Worm (Caenorhabditis elegans) whole organism, mixed stage, embryonic: Measurements from ENCODE around the gene cup-14.

ENCODE experiments used
- M03D4.4 ChIP-seq: sonication (generic microtip); optimal IDR thresholded peaks from 2 replicates; lab custom pipeline; 2017; ENCODE audit warnings: mild to moderate bottlenecking, missing genetic modification characterization, missing compliant biosample characterization
- bed-3 ChIP-seq: fragments of 200-800 bp; sonication (Bioruptor generic); optimal IDR thresholded peaks from 3 replicates; lab custom pipeline; 2018; ENCODE audit warnings: mild to moderate bottlenecking, missing genetic modification characterization, moderate library complexity, missing compliant biosample characterization
- blmp-1 ChIP-seq: fragments of 150-350 bp; optimal IDR thresholded peaks from 2 replicates; lab custom pipeline; 2014; ENCODE audit warnings: missing biosample characterization, missing genetic modification characterization
- ceh-39 ChIP-seq: fragments of 150-350 bp; optimal IDR thresholded peaks from 2 replicates; lab custom pipeline; 2014; ENCODE audit warnings: missing biosample characterization, missing genetic modification characterization
- ceh-43 ChIP-seq: fragments of 200-800 bp; sonication (Bioruptor generic); optimal IDR thresholded peaks from 2 replicates; lab custom pipeline; 2018; ENCODE audit warnings: mild to moderate bottlenecking, missing genetic modification characterization, moderate library complexity, missing compliant biosample characterization
- ceh-83 ChIP-seq: fragments of 200-800 bp; sonication (Bioruptor generic); optimal IDR thresholded peaks from 2 replicates; lab custom pipeline; 2018; ENCODE audit warnings: mild to moderate bottlenecking, missing genetic modification characterization, missing compliant biosample characterization
- ces-1 ChIP-seq: fragments of 150-350 bp; optimal IDR thresholded peaks from 2 replicates; lab custom pipeline; 2014; ENCODE audit warnings: missing biosample characterization, missing genetic modification reagents, missing genetic modification characterization
- cnd-1 ChIP-seq: fragments of 200-800 bp; sonication (Bioruptor generic); optimal IDR thresholded peaks from 2 replicates; lab custom pipeline; 2018; ENCODE audit warnings: mild to moderate bottlenecking, missing genetic modification characterization, missing compliant biosample characterization
- drap-1 ChIP-seq: fragments of 200-800 bp; sonication (Bioruptor generic); optimal IDR thresholded peaks from 3 replicates; lab custom pipeline; 2018; ENCODE audit warnings: mild to moderate bottlenecking, missing genetic modification characterization, missing compliant biosample characterization
- elt-1 ChIP-seq: sonication (generic microtip); optimal IDR thresholded peaks from 2 replicates; lab custom pipeline; 2017; ENCODE audit warnings: missing genetic modification characterization, mild to moderate bottlenecking, missing compliant biosample characterization, antibody characterized with exemption, moderate library complexity, borderline replicate concordance; ENCODE audit not compliant: insufficient read depth
- elt-3 ChIP-seq: fragments of 150-350 bp; optimal IDR thresholded peaks from 2 replicates; lab custom pipeline; 2014; ENCODE audit warnings: missing biosample characterization, missing genetic modification characterization
- flh-1 ChIP-seq: fragments of 200-800 bp; sonication (Bioruptor generic); optimal IDR thresholded peaks from 2 replicates; lab custom pipeline; 2018; ENCODE audit warnings: mild to moderate bottlenecking, missing genetic modification characterization, moderate library complexity, missing compliant biosample characterization
- ham-2 ChIP-seq: fragments of 200-800 bp; sonication (Bioruptor generic); optimal IDR thresholded peaks from 2 replicates; lab custom pipeline; 2018; ENCODE audit warnings: mild to moderate bottlenecking, missing genetic modification characterization, missing compliant biosample characterization
- hlh-1 ChIP-seq: fragments of 150-350 bp; optimal IDR thresholded peaks from 2 replicates; lab custom pipeline; 2014; ENCODE audit warnings: missing biosample characterization, missing genetic modification reagents, missing genetic modification characterization
- lin-13 ChIP-seq: fragments of 150-350 bp; optimal IDR thresholded peaks from 2 replicates; lab custom pipeline; 2014; ENCODE audit warnings: missing biosample characterization, missing genetic modification characterization
- lin-32 ChIP-seq: fragments of 200-800 bp; sonication (Bioruptor generic); optimal IDR thresholded peaks from 2 replicates; lab custom pipeline; 2018; ENCODE audit warnings: mild to moderate bottlenecking, missing genetic modification characterization, missing compliant biosample characterization
- lsy-2 ChIP-seq: fragments of 150-350 bp; optimal IDR thresholded peaks from 2 replicates; lab custom pipeline; 2014; ENCODE audit warnings: missing biosample characterization, missing genetic modification characterization
- mab-5 ChIP-seq: fragments of 150-350 bp; optimal IDR thresholded peaks from 2 replicates; lab custom pipeline; 2014; ENCODE audit warnings: missing biosample characterization, missing genetic modification characterization
- mep-1 ChIP-seq: fragments of 150-350 bp; optimal IDR thresholded peaks from 2 replicates; lab custom pipeline; 2017; ENCODE audit warnings: missing biosample characterization, missing genetic modification reagents, missing genetic modification characterization, inconsistent platforms
- mls-2 ChIP-seq: sonication (generic microtip); optimal IDR thresholded peaks from 2 replicates; lab custom pipeline; 2016; ENCODE audit warnings: mild to moderate bottlenecking, missing genetic modification characterization, moderate library complexity, missing compliant biosample characterization
- nhr-12 ChIP-seq: fragments of 150-350 bp; optimal IDR thresholded peaks from 2 replicates; lab custom pipeline; 2014; ENCODE audit warnings: missing biosample characterization, missing genetic modification characterization
- nhr-2 ChIP-seq: fragments of 150-350 bp; optimal IDR thresholded peaks from 2 replicates; lab custom pipeline; 2014; ENCODE audit warnings: missing biosample characterization, missing genetic modification characterization
- nhr-237 ChIP-seq: fragments of 150-350 bp; optimal IDR thresholded peaks from 2 replicates; lab custom pipeline; 2014; ENCODE audit warnings: missing biosample characterization, missing genetic modification characterization
- nhr-28 ChIP-seq: fragments of 150-350 bp; optimal IDR thresholded peaks from 2 replicates; lab custom pipeline; 2014; ENCODE audit warnings: missing biosample characterization, missing genetic modification characterization
- nhr-76 ChIP-seq: sonication (generic microtip); optimal IDR thresholded peaks from 2 replicates; lab custom pipeline; 2017; ENCODE audit warnings: missing biosample characterization, missing genetic modification characterization
- pha-4 ChIP-seq: fragments of 150-350 bp; optimal IDR thresholded peaks from 2 replicates; lab custom pipeline; 2018; ENCODE audit warnings: missing biosample characterization, missing genetic modification reagents, missing genetic modification characterization
- sem-2 ChIP-seq: fragments of 200-800 bp; sonication (Bioruptor generic); optimal IDR thresholded peaks from 2 replicates; lab custom pipeline; 2018; ENCODE audit warnings: mild to moderate bottlenecking, missing genetic modification characterization, missing compliant biosample characterization
- snpc-4 ChIP-seq: fragments of 150-350 bp; optimal IDR thresholded peaks from 2 replicates; lab custom pipeline; 2014; ENCODE audit warnings: missing biosample characterization, missing genetic modification characterization
- sptf-1 ChIP-seq: sonication (generic microtip); optimal IDR thresholded peaks from 2 replicates; lab custom pipeline; 2017; ENCODE audit warnings: mild to moderate bottlenecking, missing genetic modification characterization, moderate library complexity, missing compliant biosample characterization
- tbx-8 ChIP-seq: fragments of 200-800 bp; sonication (Bioruptor generic); optimal IDR thresholded peaks from 2 replicates; lab custom pipeline; 2018; ENCODE audit warnings: mild to moderate bottlenecking, missing genetic modification characterization, moderate library complexity, missing compliant biosample characterization
- unc-120 ChIP-seq: sonication (generic microtip); optimal IDR thresholded peaks from 2 replicates; lab custom pipeline; 2017; ENCODE audit warnings: missing genetic modification characterization, missing compliant biosample characterization; ENCODE audit not compliant: poor library complexity, severe bottlenecking
- unc-39 ChIP-seq: fragments of 150-350 bp; optimal IDR thresholded peaks from 2 replicates; lab custom pipeline; 2014; ENCODE audit warnings: missing biosample characterization, missing genetic modification characterization
- unc-62 ChIP-seq: fragments of 150-350 bp; optimal IDR thresholded peaks from 2 replicates; lab custom pipeline; 2014; ENCODE audit warnings: missing biosample characterization, missing genetic modification reagents, missing genetic modification characterization
- zip-8 ChIP-seq: fragments of 150-350 bp; optimal IDR thresholded peaks from 2 replicates; lab custom pipeline; 2014; ENCODE audit warnings: missing biosample characterization, missing genetic modification characterization
- ztf-11 ChIP-seq: fragments of 150-350 bp; optimal IDR thresholded peaks from 2 replicates; lab custom pipeline; 2014; ENCODE audit warnings: missing biosample characterization, missing genetic modification characterization

The cup-14 gene

ce11 chrII:13872191-13872889 lies at the start of gene cup-14, which contains the start of gene ndub-8:
Gene cup-14 (minus strand): TSS chrII:13872241.
Gene ndub-8 (plus strand): TSS chrII:13872869.
- TF ChIP-seq ceh-43 (GFP tag; lab: Kevin White, UChicago) = no peak
- no peak for TF ChIP-seq cnd-1
- TF ChIP-seq flh-1 (GFP tag; lab: Kevin White, UChicago) = no peak
- TF ChIP-seq nhr-2 (tag; lab: Kevin White, UChicago) = peak; percentile 23
- TF ChIP-seq unc-62 (GFP tag; lab: Kevin White, UChicago) = no peak
- peak; percentile 94 for TF ChIP-seq pha-4 (tag; lab: Kevin White, UChicago)
- TF ChIP-seq unc-39 (tag; lab: Kevin White, UChicago) = no peak
- TF ChIP-seq mab-5 (tag; lab: Kevin White, UChicago) = peak; percentile 82
- TF ChIP-seq unc-120 (tag; lab: Kevin White, UChicago) = peak; percentile 55
- no peak for TF ChIP-seq lin-32 (GFP tag; lab: Kevin White, UChicago)
- TF ChIP-seq lsy-2 (tag; lab: Kevin White, UChicago) = peak; percentile 100
- no peak for TF ChIP-seq zip-8
- no peak for TF ChIP-seq bed-3 (GFP tag; lab: Kevin White, UChicago)
- TF ChIP-seq sem-2 (GFP tag; lab: Kevin White, UChicago) = no peak
- TF ChIP-seq drap-1 (GFP tag; lab: Kevin White, UChicago) = no peak
- TF ChIP-seq tbx-8 = no peak
- TF ChIP-seq ham-2 = no peak
- no peak for TF ChIP-seq elt-3 (tag; lab: Kevin White, UChicago)
- TF ChIP-seq hlh-1 (tag; lab: Kevin White, UChicago) = peak; percentile 12
- peak; percentile 90 for TF ChIP-seq mep-1 (tag; lab: Kevin White, UChicago)
- peak; percentile 72 for TF ChIP-seq lin-13 (tag; lab: Kevin White, UChicago)
- TF ChIP-seq ztf-11 (tag; lab: Kevin White, UChicago) = peak; percentile 4
- TF ChIP-seq M03D4.4 (tag; lab: Kevin White, UChicago) = no peak
- peak; percentile 75 for TF ChIP-seq mls-2 (tag; lab: Kevin White, UChicago)
- TF ChIP-seq snpc-4 (tag; lab: Kevin White, UChicago) = no peak
- no peak for TF ChIP-seq blmp-1 (tag; lab: Kevin White, UChicago)
- peak; percentile 19 for TF ChIP-seq sptf-1 (tag; lab: Kevin White, UChicago)
- TF ChIP-seq nhr-12 (tag; lab: Kevin White, UChicago) = no peak
- TF ChIP-seq nhr-76 (tag; lab: Kevin White, UChicago) = no peak
- no peak for TF ChIP-seq elt-1 (tag; lab: Kevin White, UChicago)
- peak; percentile 84 for TF ChIP-seq nhr-237 (tag; lab: Kevin White, UChicago)
- peak; percentile 94 for TF ChIP-seq ces-1 (GFP tag; lab: Kevin White, UChicago)
- no peak for TF ChIP-seq ceh-83 (GFP tag; lab: Kevin White, UChicago)
- TF ChIP-seq nhr-28 = no peak
- peak; percentile 91 for TF ChIP-seq ceh-39 (tag; lab: Kevin White, UChicago)

- no peak for TF ChIP-seq sem-2 (GFP tag; lab: Kevin White, UChicago)
- no peak for TF ChIP-seq ceh-83 (GFP tag; lab: Kevin White, UChicago)
- no peak for TF ChIP-seq ceh-43 (GFP tag; lab: Kevin White, UChicago)
- no peak for TF ChIP-seq flh-1 (GFP tag; lab: Kevin White, UChicago)
Measured at ce11 chrII:13919100-13919499, 47.1 kb upstream of the cup-14 start.

- TF ChIP-seq ces-1 (GFP tag; lab: Kevin White, UChicago) (no peak), ceh-43 (GFP tag; lab: Kevin White, UChicago) (no peak), tbx-8 (no peak), nhr-2 (tag; lab: Kevin White, UChicago) (no peak), M03D4.4 (tag; lab: Kevin White, UChicago) (no peak), nhr-76 (tag; lab: Kevin White, UChicago) (no peak), flh-1 (GFP tag; lab: Kevin White, UChicago) (no peak), pha-4 (tag; lab: Kevin White, UChicago) (no peak), bed-3 (GFP tag; lab: Kevin White, UChicago) (no peak), cnd-1 (no peak), mab-5 (tag; lab: Kevin White, UChicago) (no peak), ztf-11 (tag; lab: Kevin White, UChicago) (no peak), drap-1 (GFP tag; lab: Kevin White, UChicago) (no peak), hlh-1 (tag; lab: Kevin White, UChicago) (no peak), nhr-28 (no peak), sem-2 (GFP tag; lab: Kevin White, UChicago) (no peak)
Measured at ce11 chrII:13916040-13916439, 44.0 kb upstream of the cup-14 start, which contains the start of gene mltn-3. Gene mltn-3 (plus strand): TSS chrII:13916340.
